Fruit fly (Drosophila melanogaster) whole organism, wandering third instar larva: ENCODE data around the gene CG4041.

Source experiments
- CrebA ChIP-seq: fragments of 200-800 bp; sonication (Bioruptor generic); optimal IDR thresholded peaks from 2 replicates; lab custom pipeline; 2016; ENCODE audit warnings: missing biosample characterization, mild to moderate bottlenecking, missing genetic modification characterization, borderline replicate concordance
- Jra ChIP-seq: sonication (Bioruptor generic); optimal IDR thresholded peaks from 2 replicates; lab custom pipeline; 2016; ENCODE audit warnings: missing biosample characterization, missing genetic modification characterization
- Myc ChIP-seq: fragments of >200 bp; optimal IDR thresholded peaks from 2 replicates; lab custom pipeline; 2017
- Rel ChIP-seq, 2 experiments: fragments of 200-800 bp; sonication (Bioruptor generic) in 1 of 2; optimal IDR thresholded peaks; 2 replicates in 1 of 2; 3 replicates in 1 of 2; lab custom pipeline; 2016 to 2019; ENCODE audit warnings: mild to moderate bottlenecking in 2 of 2, missing biosample characterization in 2 of 2, missing genetic modification characterization in 2 of 2, moderate library complexity in 1 of 2
- br ChIP-seq: fragments of 200-800 bp; sonication (Bioruptor generic); optimal IDR thresholded peaks from 2 replicates; lab custom pipeline; 2016; ENCODE audit warnings: missing biosample characterization, missing genetic modification characterization
- ey ChIP-seq: fragments of 200-800 bp; sonication (Bioruptor generic); optimal IDR thresholded peaks from 2 replicates; lab custom pipeline; 2016; ENCODE audit warnings: missing biosample characterization, missing genetic modification characterization
- psq ChIP-seq: fragments of 200-800 bp; sonication (Bioruptor generic); optimal IDR thresholded peaks from 3 replicates; lab custom pipeline; 2017; ENCODE audit warnings: missing biosample characterization, mild to moderate bottlenecking, missing genetic modification characterization, moderate library complexity

dm6 chrX:4931048-4931447 is 12.8 kb upstream of the CG4041 start:
- TF ChIP-seq psq (no peak), CrebA (GFP tag; lab: Kevin White, UChicago) (no peak), Myc (lab: Kevin White, UChicago) (no peak), br (GFP tag; lab: Kevin White, UChicago) (no peak), Jra (no peak), ey (GFP tag; lab: Kevin White, UChicago) (no peak), Rel (GFP tag; optimal IDR thresholded peaks at IDR 0.05; lab: Kevin White, UChicago) (no peak), Rel (tag; optimal IDR thresholded peaks at IDR 0.05; lab: Kevin White, UChicago) (no peak)
